Fruit fly (Drosophila melanogaster) whole organism, embryonic: ENCODE results near the gene CG10324.
A peak's percentile ranks its signal among the peaks of the same experiment; 100 is the strongest.

Source experiments
- Abd-B ChIP-seq: fragments of 200-800 bp; sonication (Bioruptor generic); optimal IDR thresholded peaks from 2 replicates; lab custom pipeline; 2018; ENCODE audit warnings: missing biosample characterization, mild to moderate bottlenecking, missing genetic modification characterization, moderate library complexity
- Adf1 ChIP-seq: fragments of 200-800 bp; sonication (Bioruptor generic); IDR thresholded peaks from 2 replicates; pipeline ENCODE4 v1.3.6; 2022; ENCODE audit warnings: missing biosample characterization, missing genetic modification characterization
- Atf-2 ChIP-seq: fragments of 200-800 bp; sonication (Bioruptor generic); optimal IDR thresholded peaks from 2 replicates; lab custom pipeline; 2016; ENCODE audit warnings: missing biosample characterization, missing genetic modification characterization
- CG12155 ChIP-seq: fragments of 200-800 bp; sonication (Bioruptor generic); optimal IDR thresholded peaks from 3 replicates; lab custom pipeline; 2016; ENCODE audit warnings: missing biosample characterization, missing genetic modification characterization
- CG12236 ChIP-seq: fragments of 200-800 bp; sonication (Bioruptor generic); optimal IDR thresholded peaks from 2 replicates; lab custom pipeline; 2016; ENCODE audit warnings: missing biosample characterization, missing genetic modification characterization
- CG14710 ChIP-seq: fragments of 200-800 bp; sonication (Bioruptor generic); optimal IDR thresholded peaks from 3 replicates; lab custom pipeline; 2019; ENCODE audit warnings: missing biosample characterization, mild to moderate bottlenecking, missing genetic modification characterization, moderate library complexity
- CG16813 ChIP-seq: fragments of 200-800 bp; sonication (Bioruptor generic); IDR thresholded peaks from 3 replicates; pipeline ENCODE4 v1.3.6; 2022; ENCODE audit warnings: missing biosample characterization, missing genetic modification characterization; ENCODE audit not compliant: partially characterized antibody
- CG17186 ChIP-seq: fragments of 200-800 bp; sonication (Bioruptor generic); optimal IDR thresholded peaks from 3 replicates; lab custom pipeline; 2017; ENCODE audit warnings: missing biosample characterization, missing genetic modification reagents, missing genetic modification characterization
- CG17385 ChIP-seq: fragments of 200-800 bp; sonication (Bioruptor generic); optimal IDR thresholded peaks from 3 replicates; lab custom pipeline; 2018; ENCODE audit warnings: missing biosample characterization, mild to moderate bottlenecking, missing genetic modification characterization
- CG18599 ChIP-seq: fragments of 200-800 bp; sonication (Bioruptor generic); optimal IDR thresholded peaks from 3 replicates; lab custom pipeline; 2017; ENCODE audit warnings: missing biosample characterization, missing genetic modification characterization, mild to moderate bottlenecking, moderate library complexity, missing genetic modification reagents
- CG2116 ChIP-seq: fragments of 200-800 bp; sonication (Bioruptor generic); optimal IDR thresholded peaks from 3 replicates; lab custom pipeline; 2018; ENCODE audit warnings: missing biosample characterization, mild to moderate bottlenecking, missing genetic modification characterization
- CG2202 ChIP-seq: fragments of 200-800 bp; sonication (Bioruptor generic); optimal IDR thresholded peaks from 2 replicates; lab custom pipeline; 2018; ENCODE audit warnings: missing biosample characterization, mild to moderate bottlenecking, missing genetic modification characterization
- CG30403 ChIP-seq: fragments of 200-800 bp; sonication (Bioruptor generic); optimal IDR thresholded peaks from 3 replicates; lab custom pipeline; 2016; ENCODE audit warnings: missing biosample characterization, missing genetic modification characterization
- CG34224 ChIP-seq: fragments of 200-800 bp; sonication (Bioruptor generic); IDR thresholded peaks from 3 replicates; pipeline ENCODE4 v1.3.6; 2022; ENCODE audit warnings: missing biosample characterization, missing genetic modification characterization; ENCODE audit not compliant: partially characterized antibody
- CG6654 ChIP-seq: fragments of 200-800 bp; sonication (Bioruptor generic); optimal IDR thresholded peaks from 2 replicates; lab custom pipeline; 2017; ENCODE audit warnings: missing biosample characterization, mild to moderate bottlenecking, missing genetic modification characterization
- CG7556 ChIP-seq: fragments of 200-800 bp; sonication (Bioruptor generic); optimal IDR thresholded peaks from 2 replicates; lab custom pipeline; 2017; ENCODE audit warnings: missing biosample characterization, mild to moderate bottlenecking, missing genetic modification characterization
- CG8359 ChIP-seq: fragments of 200-800 bp; sonication (Bioruptor generic); optimal IDR thresholded peaks from 2 replicates; lab custom pipeline; 2017; ENCODE audit warnings: missing biosample characterization, mild to moderate bottlenecking, missing genetic modification characterization, borderline replicate concordance
- Dek ChIP-seq: fragments of 200-800 bp; sonication (Bioruptor generic); optimal IDR thresholded peaks from 3 replicates; lab custom pipeline; 2019; ENCODE audit warnings: missing biosample characterization, mild to moderate bottlenecking, missing genetic modification characterization, moderate library complexity
- Dip3 ChIP-seq: fragments of 200-800 bp; sonication (Bioruptor generic); optimal IDR thresholded peaks from 3 replicates; lab custom pipeline; 2016; ENCODE audit warnings: missing biosample characterization, missing genetic modification characterization
- Dll ChIP-seq: fragments of 200-800 bp; sonication (Bioruptor generic); IDR thresholded peaks from 4 replicates; pipeline ENCODE4 v1.3.6; 2022; ENCODE audit warnings: missing biosample characterization, missing genetic modification characterization; ENCODE audit not compliant: partially characterized antibody
- HLH4C ChIP-seq: fragments of 200-800 bp; sonication (Bioruptor generic); IDR thresholded peaks from 3 replicates; pipeline ENCODE4 v1.3.6; 2022; ENCODE audit warnings: missing biosample characterization, missing genetic modification characterization; ENCODE audit not compliant: partially characterized antibody
- Hsf ChIP-seq: fragments of 200-800 bp; sonication (Bioruptor generic); optimal IDR thresholded peaks from 3 replicates; lab custom pipeline; 2016; ENCODE audit warnings: missing biosample characterization, missing genetic modification characterization
- Max ChIP-seq: fragments of 200-800 bp; sonication (Bioruptor generic); optimal IDR thresholded peaks from 2 replicates; lab custom pipeline; 2016; ENCODE audit warnings: missing biosample characterization, mild to moderate bottlenecking, missing genetic modification characterization
- Meics ChIP-seq: fragments of 200-800 bp; sonication (Bioruptor generic); optimal IDR thresholded peaks from 2 replicates; lab custom pipeline; 2017; ENCODE audit warnings: missing biosample characterization, mild to moderate bottlenecking, missing genetic modification characterization
- Myb ChIP-seq: fragments of 200-800 bp; sonication (Bioruptor generic); optimal IDR thresholded peaks from 2 replicates; lab custom pipeline; 2016; ENCODE audit warnings: missing biosample characterization, missing genetic modification characterization
- NC2β ChIP-seq: fragments of 200-800 bp; sonication (Bioruptor generic); optimal IDR thresholded peaks from 2 replicates; lab custom pipeline; 2016; ENCODE audit warnings: missing biosample characterization, missing genetic modification characterization
- Optix ChIP-seq: fragments of 200-800 bp; sonication (Bioruptor generic); IDR thresholded peaks from 3 replicates; pipeline ENCODE4 v1.3.6; 2022; ENCODE audit warnings: missing biosample characterization, missing genetic modification characterization
- Pdp1 ChIP-seq, 2 experiments: fragments of 200-800 bp; sonication (Bioruptor generic); optimal IDR thresholded peaks; 3 replicates each; lab custom pipeline; 2016; ENCODE audit warnings: missing biosample characterization in 2 of 2, missing genetic modification characterization in 2 of 2, mild to moderate bottlenecking in 1 of 2, moderate library complexity in 1 of 2
- Poxn ChIP-seq: fragments of 200-800 bp; sonication (Bioruptor generic); IDR thresholded peaks from 2 replicates; pipeline ENCODE4 v1.3.6; 2022; ENCODE audit warnings: missing biosample characterization, missing genetic modification characterization
- Scr ChIP-seq: fragments of 200-800 bp; sonication (Bioruptor generic); IDR thresholded peaks from 2 replicates; pipeline ENCODE4 v1.3.6; 2022; ENCODE audit warnings: missing biosample characterization, missing genetic modification characterization; ENCODE audit not compliant: partially characterized antibody
- Sry-δ ChIP-seq: fragments of 200-800 bp; sonication (Bioruptor generic); optimal IDR thresholded peaks from 2 replicates; lab custom pipeline; 2016; ENCODE audit warnings: missing biosample characterization, missing genetic modification characterization
- TFAM ChIP-seq: fragments of 200-800 bp; sonication (Bioruptor generic); optimal IDR thresholded peaks from 2 replicates; lab custom pipeline; 2017; ENCODE audit warnings: missing biosample characterization, missing genetic modification characterization, inconsistent platforms
- caup ChIP-seq: fragments of 200-800 bp; sonication (Bioruptor generic); optimal IDR thresholded peaks from 3 replicates; lab custom pipeline; 2017; ENCODE audit warnings: missing biosample characterization, mild to moderate bottlenecking, missing genetic modification characterization, moderate library complexity; ENCODE audit not compliant: severe bottlenecking
- chm ChIP-seq: fragments of 200-800 bp; sonication (Bioruptor generic); IDR thresholded peaks from 2 replicates; pipeline ENCODE4 v1.3.6; 2022; ENCODE audit warnings: missing biosample characterization, missing genetic modification characterization
- dmrt99B ChIP-seq: fragments of 200-800 bp; sonication (Bioruptor generic); optimal IDR thresholded peaks from 2 replicates; lab custom pipeline; 2018; ENCODE audit warnings: missing biosample characterization, mild to moderate bottlenecking, missing genetic modification characterization, moderate library complexity
- en ChIP-seq: fragments of 200-800 bp; sonication (Bioruptor generic); optimal IDR thresholded peaks from 2 replicates; lab custom pipeline; 2016; ENCODE audit warnings: missing biosample characterization, missing genetic modification characterization
- gcm ChIP-seq: fragments of 200-800 bp; sonication (Bioruptor generic); optimal IDR thresholded peaks from 2 replicates; lab custom pipeline; 2019; ENCODE audit warnings: missing biosample characterization, mild to moderate bottlenecking, missing genetic modification characterization, moderate library complexity
- hbn ChIP-seq: fragments of 200-800 bp; sonication (Bioruptor generic); IDR thresholded peaks from 2 replicates; pipeline ENCODE4 v1.3.6; 2022; ENCODE audit warnings: missing biosample characterization, missing genetic modification characterization; ENCODE audit not compliant: partially characterized antibody
- inv ChIP-seq: fragments of 200-800 bp; sonication (Bioruptor generic); IDR thresholded peaks from 2 replicates; pipeline ENCODE4 v1.3.6; 2022; ENCODE audit warnings: missing biosample characterization, missing genetic modification characterization; ENCODE audit not compliant: partially characterized antibody
- lbe ChIP-seq: fragments of 200-800 bp; sonication (Bioruptor generic); optimal IDR thresholded peaks from 2 replicates; lab custom pipeline; 2016; ENCODE audit warnings: missing biosample characterization, mild to moderate bottlenecking, missing genetic modification characterization
- nerfin-2 ChIP-seq: fragments of 200-800 bp; sonication (Bioruptor generic); IDR thresholded peaks from 2 replicates; pipeline ENCODE4 v1.3.6; 2022; ENCODE audit warnings: missing biosample characterization, missing genetic modification characterization; ENCODE audit not compliant: partially characterized antibody
- nom ChIP-seq: fragments of 200-800 bp; sonication (Bioruptor generic); optimal IDR thresholded peaks from 2 replicates; lab custom pipeline; 2017; ENCODE audit warnings: missing biosample characterization, missing genetic modification characterization, mild to moderate bottlenecking, moderate library complexity, missing genetic modification reagents
- onecut ChIP-seq: fragments of 200-800 bp; sonication (Bioruptor generic); IDR thresholded peaks from 2 replicates; pipeline ENCODE4 v1.3.6; 2022; ENCODE audit warnings: missing biosample characterization, missing genetic modification characterization
- pan ChIP-seq, 4 experiments: fragments of >200 bp in 3 of 4; fragments of 200-800 bp in 1 of 4; sonication (Bioruptor generic) in 1 of 4; optimal IDR thresholded peaks in 3 of 4; IDR thresholded peaks in 1 of 4; 2 replicates each; pipeline versions ENCODE4 v1.3.6 to Lab custom; 2017 to 2022; ENCODE audit warnings: missing biosample characterization in 2 of 4, missing genetic modification characterization in 2 of 4, mixed read lengths in 1 of 4
- pzg ChIP-seq: fragments of 200-800 bp; sonication (Bioruptor generic); optimal IDR thresholded peaks from 3 replicates; lab custom pipeline; 2018; ENCODE audit warnings: missing biosample characterization, mild to moderate bottlenecking, missing genetic modification characterization, moderate library complexity
- sd ChIP-seq: fragments of 200-800 bp; sonication (Bioruptor generic); optimal IDR thresholded peaks from 3 replicates; lab custom pipeline; 2018; ENCODE audit warnings: missing biosample characterization, mild to moderate bottlenecking, missing genetic modification characterization, moderate library complexity
- slbo ChIP-seq: fragments of 200-800 bp; sonication (Bioruptor generic); IDR thresholded peaks from 2 replicates; pipeline ENCODE4 v1.3.6; 2022; ENCODE audit warnings: missing biosample characterization, missing genetic modification characterization
- sob ChIP-seq: fragments of 200-800 bp; sonication (Bioruptor generic); IDR thresholded peaks from 2 replicates; pipeline ENCODE4 v1.3.6; 2022; ENCODE audit warnings: missing biosample characterization, missing genetic modification characterization
- stwl ChIP-seq: fragments of 200-800 bp; sonication (Bioruptor generic); optimal IDR thresholded peaks from 3 replicates; lab custom pipeline; 2018; ENCODE audit warnings: missing biosample characterization, mild to moderate bottlenecking, missing genetic modification characterization, moderate library complexity

The CG10324 gene

DNA sequence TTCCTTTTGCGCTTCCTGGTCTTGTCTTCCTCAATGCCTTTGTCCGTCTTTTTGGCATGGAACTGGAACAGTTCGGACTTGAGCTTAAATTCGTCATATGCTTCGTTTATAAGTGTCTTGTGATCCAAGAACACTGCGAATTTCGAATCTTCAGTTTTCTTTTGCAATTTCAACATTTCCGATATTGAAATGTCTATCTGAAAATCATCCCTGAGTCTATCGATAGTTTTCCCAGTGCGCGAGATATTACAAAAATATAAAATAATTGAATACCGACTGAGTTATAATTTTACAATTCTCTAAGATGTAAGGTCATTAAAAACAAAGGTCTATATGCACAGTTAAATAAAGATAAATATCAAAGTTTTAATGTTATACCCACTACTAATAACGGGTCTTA is 4.1 kb upstream of the CG10324 start, which contains the start of gene Mettl4 (continued):
- peak; percentile 74 for TF ChIP-seq HLH4C (GFP tag; lab: Robert Waterston, UW)
- no peak for TF ChIP-seq sd
- TF ChIP-seq dmrt99B (tag; lab: Kevin White, UChicago), result no peak
- no peak for TF ChIP-seq Optix
- TF ChIP-seq CG17186 (GFP tag; lab: Kevin White, UChicago), result no peak
- no peak for TF ChIP-seq onecut
- no peak for TF ChIP-seq CG8359
- TF ChIP-seq pzg (GFP tag; lab: Kevin White, UChicago), result peak; percentile 50
- no peak for TF ChIP-seq Max
- TF ChIP-seq CG30403 (GFP tag; lab: Kevin White, UChicago), result no peak
- no peak for TF ChIP-seq Hsf (GFP tag; lab: Kevin White, UChicago)
- TF ChIP-seq hbn (GFP tag; lab: Robert Waterston, UW), result peak; percentile 61
- no peak for TF ChIP-seq sob (GFP tag; lab: Robert Waterston, UW)
- TF ChIP-seq Dip3 (GFP tag; lab: Kevin White, UChicago), result no peak
- TF ChIP-seq CG6654, result no peak
- TF ChIP-seq Myb (GFP tag; lab: Kevin White, UChicago), result peak; percentile 24
- no peak for TF ChIP-seq CG12236 (GFP tag; lab: Kevin White, UChicago)
- 0 out of 2 replicates have a peak, but pooled peaks have one; percentile 9 for TF ChIP-seq inv (GFP tag; lab: Robert Waterston, UW)
- TF ChIP-seq nom (GFP tag; lab: Kevin White, UChicago), result no peak
- TF ChIP-seq lbe (GFP tag; lab: Kevin White, UChicago), result no peak
- no peak for TF ChIP-seq CG17385 (GFP tag; lab: Kevin White, UChicago)
- peak; percentile 68 for TF ChIP-seq Scr (GFP tag; lab: Robert Waterston, UW)
- TF ChIP-seq chm, result no peak
- no peak for TF ChIP-seq Abd-B (GFP tag; lab: Kevin White, UChicago)
- no peak for TF ChIP-seq Dek (tag; lab: Kevin White, UChicago)
- TF ChIP-seq Meics (GFP tag; lab: Kevin White, UChicago), result no peak
- peak; percentile 62 for TF ChIP-seq Sry-δ (GFP tag; lab: Kevin White, UChicago)
- TF ChIP-seq CG2202 (tag; lab: Kevin White, UChicago), result no peak
- no peak for TF ChIP-seq Adf1 (GFP tag; lab: Robert Waterston, UW)
- peak; percentile 28; the same call in 1 of the 2 replicates for TF ChIP-seq nerfin-2 (GFP tag; lab: Robert Waterston, UW)
- TF ChIP-seq gcm, result no peak
- TF ChIP-seq CG7556, result no peak
- TF ChIP-seq en, result no peak
- no peak for TF ChIP-seq CG18599 (GFP tag; lab: Kevin White, UChicago)
- TF ChIP-seq Dll (GFP tag; lab: Robert Waterston, UW), result peak; percentile 71
- TF ChIP-seq CG16813 (GFP tag; lab: Robert Waterston, UW), result peak; percentile 62
- no peak for TF ChIP-seq pan (optimal IDR thresholded peaks at IDR 0.05; lab: Kevin White, UChicago)
- TF ChIP-seq pan (GFP tag; optimal IDR thresholded peaks at IDR 0.05 in 1 of 2, IDR thresholded peaks at IDR 0.05 in 1 of 2), result no peak
- peak; percentile 77 for TF ChIP-seq CG34224 (GFP tag; lab: Robert Waterston, UW)
- TF ChIP-seq CG14710 (tag; lab: Kevin White, UChicago), result peak; percentile 21
- no peak for TF ChIP-seq Poxn (GFP tag; lab: Robert Waterston, UW)
- no peak for TF ChIP-seq CG12155 (GFP tag; lab: Kevin White, UChicago)
- TF ChIP-seq slbo (GFP tag; lab: Robert Waterston, UW), result no peak
- TF ChIP-seq NC2β (GFP tag; lab: Kevin White, UChicago), result no peak
- TF ChIP-seq TFAM (GFP tag; lab: Kevin White, UChicago), result no peak
- TF ChIP-seq caup, result no peak
- no peak for TF ChIP-seq Atf-2 (GFP tag; lab: Kevin White, UChicago)
- peak; percentile 84 for TF ChIP-seq stwl (tag; lab: Kevin White, UChicago)
- TF ChIP-seq CG2116 (GFP tag; lab: Kevin White, UChicago), result peak; percentile 98
- TF ChIP-seq Pdp1 (GFP tag; optimal IDR thresholded peaks at IDR 0.05; lab: Kevin White, UChicago), result no peak
